Fruit fly (Drosophila melanogaster) whole organism, wandering third instar larva: ENCODE results near the gene CG5835.

ENCODE experiments used
- Abd-B ChIP-seq: fragments of >200 bp; optimal IDR thresholded peaks from 2 replicates; lab custom pipeline; 2017; ENCODE audit warnings: missing biosample characterization, missing genetic modification characterization
- CG32264 ChIP-seq: fragments of 200-800 bp; sonication (Bioruptor generic); optimal IDR thresholded peaks from 2 replicates; lab custom pipeline; 2016; ENCODE audit warnings: missing biosample characterization, missing genetic modification characterization
- CG9705 ChIP-seq: fragments of 200-800 bp; sonication (Bioruptor generic); optimal IDR thresholded peaks from 2 replicates; lab custom pipeline; 2018; ENCODE audit warnings: missing biosample characterization, mild to moderate bottlenecking, missing genetic modification characterization
- CrebA ChIP-seq: fragments of 200-800 bp; sonication (Bioruptor generic); optimal IDR thresholded peaks from 2 replicates; lab custom pipeline; 2016; ENCODE audit warnings: missing biosample characterization, mild to moderate bottlenecking, missing genetic modification characterization, borderline replicate concordance
- Dfd ChIP-seq: fragments of >200 bp; optimal IDR thresholded peaks from 2 replicates; lab custom pipeline; 2017; ENCODE audit warnings: missing biosample characterization, missing genetic modification characterization
- Dif ChIP-seq: fragments of 200-275, 200-300 bp; sonication (Bioruptor generic); optimal IDR thresholded peaks from 2 replicates; lab custom pipeline; 2018; ENCODE audit warnings: missing biosample characterization, missing genetic modification characterization; ENCODE audit not compliant: partially characterized antibody
- GATAd ChIP-seq: sonication (Bioruptor generic); optimal IDR thresholded peaks from 2 replicates; lab custom pipeline; 2016; ENCODE audit warnings: missing biosample characterization, missing genetic modification characterization
- HLH106 ChIP-seq: fragments of 200-800 bp; optimal IDR thresholded peaks from 3 replicates; lab custom pipeline; 2019; ENCODE audit warnings: missing biosample characterization, mild to moderate bottlenecking, missing genetic modification characterization, moderate library complexity
- Hnf4 ChIP-seq: fragments of 200-800 bp; sonication (Bioruptor generic); optimal IDR thresholded peaks from 2 replicates; lab custom pipeline; 2016; ENCODE audit warnings: missing biosample characterization, mild to moderate bottlenecking, missing genetic modification characterization
- Hr78 ChIP-seq: fragments of >200 bp; optimal IDR thresholded peaks from 2 replicates; lab custom pipeline; 2017; ENCODE audit warnings: missing biosample characterization, missing genetic modification characterization
- Jra ChIP-seq: sonication (Bioruptor generic); optimal IDR thresholded peaks from 2 replicates; lab custom pipeline; 2016; ENCODE audit warnings: missing biosample characterization, missing genetic modification characterization
- Mio ChIP-seq: sonication (Bioruptor generic); optimal IDR thresholded peaks from 2 replicates; lab custom pipeline; 2016; ENCODE audit warnings: missing biosample characterization, missing genetic modification characterization
- Myc ChIP-seq: fragments of >200 bp; optimal IDR thresholded peaks from 2 replicates; lab custom pipeline; 2017
- N ChIP-seq: fragments of >200 bp; optimal IDR thresholded peaks from 2 replicates; lab custom pipeline; 2018; ENCODE audit warnings: missing biosample characterization, missing external identifiers, missing genetic modification characterization
- OdsH ChIP-seq: fragments of 200-800 bp; sonication (Bioruptor generic); optimal IDR thresholded peaks from 2 replicates; lab custom pipeline; 2016; ENCODE audit warnings: missing biosample characterization, mild to moderate bottlenecking, missing genetic modification characterization
- Rel ChIP-seq, 2 experiments: fragments of 200-800 bp; sonication (Bioruptor generic) in 1 of 2; optimal IDR thresholded peaks; 2 replicates in 1 of 2; 3 replicates in 1 of 2; lab custom pipeline; 2016 to 2019; ENCODE audit warnings: mild to moderate bottlenecking in 2 of 2, missing biosample characterization in 2 of 2, missing genetic modification characterization in 2 of 2, moderate library complexity in 1 of 2
- Sp1 ChIP-seq: fragments of 200-800 bp; sonication (Bioruptor generic); optimal IDR thresholded peaks from 3 replicates; lab custom pipeline; 2019; ENCODE audit warnings: missing biosample characterization, mild to moderate bottlenecking, missing genetic modification characterization, moderate library complexity
- Vsx2 ChIP-seq: fragments of 200-300, 225-300 bp; sonication (Bioruptor generic); optimal IDR thresholded peaks from 2 replicates; lab custom pipeline; 2018; ENCODE audit warnings: missing biosample characterization, missing genetic modification characterization; ENCODE audit not compliant: partially characterized antibody
- brk ChIP-seq: fragments of 200-800 bp; sonication (Bioruptor generic); optimal IDR thresholded peaks from 2 replicates; lab custom pipeline; 2016; ENCODE audit warnings: missing biosample characterization, mild to moderate bottlenecking, missing genetic modification characterization
- dl ChIP-seq, 2 experiments: fragments of 175-275, 200-275 bp in 1 of 2; fragments of 200-275 bp in 1 of 2; sonication (Bioruptor generic); optimal IDR thresholded peaks; lab custom pipeline; 2018; ENCODE audit warnings: mild to moderate bottlenecking in 2 of 2, missing biosample characterization in 2 of 2, missing genetic modification characterization in 2 of 2, moderate library complexity in 2 of 2; ENCODE audit not compliant: partially characterized antibody in 2 of 2, insufficient read depth in 1 of 2
- dmrt93B ChIP-seq: fragments of 200-800 bp; sonication (Bioruptor generic); optimal IDR thresholded peaks from 2 replicates; lab custom pipeline; 2018; ENCODE audit warnings: missing biosample characterization, mild to moderate bottlenecking, missing genetic modification characterization
- dsf ChIP-seq: sonication (Bioruptor generic); optimal IDR thresholded peaks from 2 replicates; lab custom pipeline; 2016; ENCODE audit warnings: missing biosample characterization, missing genetic modification characterization, borderline replicate concordance
- ey ChIP-seq: fragments of 200-800 bp; sonication (Bioruptor generic); optimal IDR thresholded peaks from 2 replicates; lab custom pipeline; 2016; ENCODE audit warnings: missing biosample characterization, missing genetic modification characterization
- foxo ChIP-seq, 2 experiments: fragments of 200-800 bp; sonication (Bioruptor generic); optimal IDR thresholded peaks; 2 replicates in 1 of 2; 3 replicates in 1 of 2; lab custom pipeline; 2016 to 2017; ENCODE audit warnings: missing biosample characterization in 2 of 2, missing genetic modification characterization in 2 of 2
- fru ChIP-seq: fragments of 200-800 bp; sonication (Bioruptor generic); optimal IDR thresholded peaks from 3 replicates; lab custom pipeline; 2016; ENCODE audit warnings: missing biosample characterization, mild to moderate bottlenecking, missing genetic modification characterization
- h ChIP-seq: fragments of 200-800 bp; sonication (Bioruptor generic); optimal IDR thresholded peaks from 3 replicates; lab custom pipeline; 2016; ENCODE audit warnings: missing biosample characterization, mild to moderate bottlenecking, missing genetic modification characterization
- jim ChIP-seq: fragments of 175-275, 200-325 bp; sonication (Bioruptor generic); optimal IDR thresholded peaks from 2 replicates; lab custom pipeline; 2016; ENCODE audit warnings: missing biosample characterization, mild to moderate bottlenecking, missing genetic modification characterization
- lola ChIP-seq: fragments of >200 bp; optimal IDR thresholded peaks from 2 replicates; lab custom pipeline; 2017; ENCODE audit warnings: missing biosample characterization, missing genetic modification characterization
- psq ChIP-seq: fragments of 200-800 bp; sonication (Bioruptor generic); optimal IDR thresholded peaks from 3 replicates; lab custom pipeline; 2017; ENCODE audit warnings: missing biosample characterization, mild to moderate bottlenecking, missing genetic modification characterization, moderate library complexity
- rgr ChIP-seq: fragments of 200-800 bp; sonication (Bioruptor generic); optimal IDR thresholded peaks from 3 replicates; lab custom pipeline; 2016; ENCODE audit warnings: missing biosample characterization, mild to moderate bottlenecking, missing genetic modification characterization
- sage ChIP-seq: fragments of 200-800 bp; sonication (Bioruptor generic); optimal IDR thresholded peaks from 2 replicates; lab custom pipeline; 2016; ENCODE audit warnings: missing biosample characterization, mild to moderate bottlenecking, missing genetic modification characterization
- sv ChIP-seq: fragments of 200-800 bp; sonication (Bioruptor generic); optimal IDR thresholded peaks from 3 replicates; lab custom pipeline; 2016; ENCODE audit warnings: missing biosample characterization, missing genetic modification characterization
- tai ChIP-seq: sonication (Bioruptor generic); optimal IDR thresholded peaks from 2 replicates; lab custom pipeline; 2016; ENCODE audit warnings: missing biosample characterization, missing genetic modification characterization
- usp ChIP-seq: fragments of >200 bp; optimal IDR thresholded peaks from 2 replicates; lab custom pipeline; 2017; ENCODE audit warnings: missing biosample characterization, missing genetic modification characterization
- woc ChIP-seq: sonication (Bioruptor generic); optimal IDR thresholded peaks from 2 replicates; lab custom pipeline; 2016; ENCODE audit warnings: missing biosample characterization, mild to moderate bottlenecking, missing genetic modification characterization

The CG5835 gene

dm6 chr3R:19152835-19153234 is 651 bp downstream of the CG5835 start:
- no peak for TF ChIP-seq jim (GFP tag; lab: Kevin White, UChicago)
- TF ChIP-seq Dfd (GFP tag; lab: Kevin White, UChicago) = no peak
- no peak for TF ChIP-seq Mio (GFP tag; lab: Kevin White, UChicago)
- TF ChIP-seq Rel (GFP tag; optimal IDR thresholded peaks at IDR 0.05; lab: Kevin White, UChicago) = no peak
- peak; percentile 90 for TF ChIP-seq Rel (tag; optimal IDR thresholded peaks at IDR 0.05; lab: Kevin White, UChicago)
- TF ChIP-seq CG32264 (GFP tag; lab: Kevin White, UChicago) = no peak

dm6 chr3R:19151848-19152787 is 1.4 kb downstream of the CG5835 start:
- no peak for TF ChIP-seq Abd-B (GFP tag; lab: Kevin White, UChicago)
- TF ChIP-seq Sp1 (GFP tag; lab: Kevin White, UChicago) = peak; percentile 61
- TF ChIP-seq h (GFP tag; lab: Kevin White, UChicago) = peak; percentile 38
- TF ChIP-seq lola (GFP tag; lab: Kevin White, UChicago) = no peak
- TF ChIP-seq dl (GFP tag; optimal IDR thresholded peaks at IDR 0.05; lab: Kevin White, UChicago; ENCODE audit: insufficient read depth in 1 of 2, partially characterized antibody in 2 of 2) = no peak
- TF ChIP-seq OdsH (GFP tag; lab: Kevin White, UChicago) = peak; percentile 27
- TF ChIP-seq foxo (GFP tag; optimal IDR thresholded peaks at IDR 0.05; lab: Kevin White, UChicago) = peak in 1 of 2 experiments; percentile 54
- TF ChIP-seq woc = peak; percentile 19
- no peak for TF ChIP-seq sage (GFP tag; lab: Kevin White, UChicago)
- TF ChIP-seq rgr = peak; percentile 60
- TF ChIP-seq brk (GFP tag; lab: Kevin White, UChicago) = no peak
- TF ChIP-seq HLH106 (tag; lab: Kevin White, UChicago) = peak; percentile 54
- peak; percentile 11 for TF ChIP-seq Myc (lab: Kevin White, UChicago)
- TF ChIP-seq Jra (GFP tag; lab: Kevin White, UChicago) = no peak

- TF ChIP-seq rgr = no peak
- TF ChIP-seq fru (GFP tag; lab: Kevin White, UChicago) = peak; percentile 81
These were observed 2.4 kb downstream of the CG5835 start for dm6 chr3R:19150856-19151651.

DNA sequence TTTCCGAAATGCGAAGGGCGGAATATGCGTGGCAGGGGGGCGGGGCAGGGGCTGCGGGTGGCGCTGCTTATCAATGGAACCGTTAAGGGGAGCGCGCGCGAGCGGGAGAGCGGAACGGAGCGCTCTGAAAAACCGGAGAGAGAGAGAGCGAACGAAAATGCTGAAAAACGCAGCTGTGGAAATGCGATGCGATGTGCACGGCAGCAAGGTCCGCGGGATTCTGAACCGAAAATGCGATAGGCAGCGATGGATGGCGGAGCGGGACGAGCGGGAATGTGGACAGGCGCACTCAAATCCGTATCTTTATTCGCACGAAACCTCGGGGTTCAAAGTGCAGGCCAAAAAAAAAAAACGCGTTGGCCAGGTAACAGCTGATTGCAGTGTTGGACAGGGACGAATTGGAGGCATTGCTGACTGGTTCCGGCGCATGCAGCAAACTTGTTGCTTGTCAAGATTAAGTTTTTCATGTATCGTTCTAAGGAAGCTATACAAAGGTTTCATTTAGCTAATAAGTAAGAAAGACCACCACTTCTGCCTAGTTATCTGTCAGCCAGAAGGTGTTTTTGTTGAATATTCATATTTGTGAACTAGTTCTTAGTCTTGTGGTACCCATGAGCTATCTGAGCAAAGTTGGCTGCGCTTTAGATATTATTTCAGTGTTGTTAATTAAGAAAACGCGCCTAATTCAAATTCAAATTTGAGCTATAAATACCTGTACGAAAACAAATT is 5.8 kb downstream of the CG5835 start, which contains the start of gene Ppcs:
Gene Ppcs, minus strand, starts transcription at position 400 of the 729 bp plus-strand sequence.
- TF ChIP-seq Jra (GFP tag; lab: Kevin White, UChicago) (peak; percentile 66), psq (GFP tag; lab: Kevin White, UChicago) (peak; percentile 51), Mio (GFP tag; lab: Kevin White, UChicago) (no peak), sage (GFP tag; lab: Kevin White, UChicago) (no peak), Dif (GFP tag; lab: Kevin White, UChicago) (peak; percentile 85), N (GFP tag; lab: Kevin White, UChicago) (no peak), OdsH (GFP tag; lab: Kevin White, UChicago) (peak; percentile 71), CG32264 (GFP tag; lab: Kevin White, UChicago) (peak; percentile 4), Dfd (GFP tag; lab: Kevin White, UChicago) (no peak), Hr78 (GFP tag; lab: Kevin White, UChicago) (no peak), lola (GFP tag; lab: Kevin White, UChicago) (no peak), HLH106 (tag; lab: Kevin White, UChicago) (peak; percentile 70), CrebA (GFP tag; lab: Kevin White, UChicago) (no peak), CG9705 (GFP tag; lab: Kevin White, UChicago) (peak; percentile 79), fru (GFP tag; lab: Kevin White, UChicago) (peak; percentile 71), Rel (GFP tag; optimal IDR thresholded peaks at IDR 0.05; lab: Kevin White, UChicago) (no peak), Rel (tag; optimal IDR thresholded peaks at IDR 0.05; lab: Kevin White, UChicago) (no peak), jim (GFP tag; lab: Kevin White, UChicago) (peak; percentile 62), dsf (GFP tag; lab: Kevin White, UChicago) (no peak), dl (GFP tag; optimal IDR thresholded peaks at IDR 0.05; lab: Kevin White, UChicago; ENCODE audit: insufficient read depth in 1 of 2, partially characterized antibody in 2 of 2) (peak in 1 of 2 experiments; percentile 79), tai (GFP tag; lab: Kevin White, UChicago) (peak; percentile 76), dmrt93B (peak; percentile 78), GATAd (GFP tag; lab: Kevin White, UChicago) (no peak), rgr (peak; percentile 65), usp (GFP tag; lab: Kevin White, UChicago) (no peak), Vsx2 (GFP tag; lab: Kevin White, UChicago) (peak; percentile 76), woc (peak; percentile 66), sv (GFP tag; lab: Kevin White, UChicago) (peak; percentile 57), Myc (lab: Kevin White, UChicago) (peak; percentile 69), ey (peak; percentile 63), Hnf4 (GFP tag; lab: Kevin White, UChicago) (peak; percentile 95)
